Worm (Caenorhabditis elegans): Measurements from ENCODE around the gene F02A9.7.

Gene F02A9.7

ce11 chrIII:9105653-9106052 lies 30.2 kb upstream of the F02A9.7 start:
- TF ChIP-seq elt-3 (tag; optimal IDR thresholded peaks at IDR 0.05) = peak in 1 of 6 experiments; percentile 61
- TF ChIP-seq rnt-1 (tag; optimal IDR thresholded peaks at IDR 0.05) = no peak
- peak; percentile 6 for TF ChIP-seq lin-14 (GFP tag; optimal IDR thresholded peaks at IDR 0.05)
- TF ChIP-seq blmp-1 (tag; optimal IDR thresholded peaks at IDR 0.05) = peak; percentile 51
- no peak for TF ChIP-seq C04F5.9 (tag; optimal IDR thresholded peaks at IDR 0.05)
- peak; percentile 55 for TF ChIP-seq nhr-85 (tag)

- no peak for TF ChIP-seq unc-98 (GFP tag; IDR thresholded peaks at IDR 0.05)
- no peak for TF ChIP-seq aha-1 (tag; optimal IDR thresholded peaks at IDR 0.05)
- TF ChIP-seq lin-14 (GFP tag; optimal IDR thresholded peaks at IDR 0.05) = peak; percentile 9
- TF ChIP-seq snu-23 (GFP tag; optimal IDR thresholded peaks at IDR 0.05) = peak; percentile 62
- TF ChIP-seq tlp-1 (tag; optimal IDR thresholded peaks at IDR 0.05) = no peak
- no peak for TF ChIP-seq hlh-17 (GFP tag; optimal IDR thresholded peaks at IDR 0.05; ENCODE audit: borderline replicate concordance)
- peak; percentile 17 for TF ChIP-seq zip-4 (GFP tag; optimal IDR thresholded peaks at IDR 0.05)
- TF ChIP-seq nhr-90 (tag; optimal IDR thresholded peaks at IDR 0.05; ENCODE audit: poor library complexity) = peak; percentile 66
- TF ChIP-seq rnt-1 (tag; optimal IDR thresholded peaks at IDR 0.05) = peak; percentile 62
- TF ChIP-seq mab-9 (GFP tag; IDR thresholded peaks at IDR 0.05) = no peak
- no peak for TF ChIP-seq nhr-76 (tag; optimal IDR thresholded peaks at IDR 0.05)
- TF ChIP-seq ceh-82 (tag; optimal IDR thresholded peaks at IDR 0.05) = peak in 1 of 3 experiments; percentile 39
- TF ChIP-seq nhr-20 (tag; optimal IDR thresholded peaks at IDR 0.05) = peak; percentile 48
- TF ChIP-seq dpl-1 (GFP tag; optimal IDR thresholded peaks at IDR 0.05) = peak; percentile 4 to 40 (median 30)
- TF ChIP-seq ceh-8 (GFP tag; optimal IDR thresholded peaks at IDR 0.05) = no peak
- peak in 1 of 2 experiments; percentile 76 for TF ChIP-seq lin-35 (GFP tag; optimal IDR thresholded peaks at IDR 0.05)
- peak; percentile 8 for TF ChIP-seq nhr-77 (tag; optimal IDR thresholded peaks at IDR 0.05)
- TF ChIP-seq xbp-1 (tag; optimal IDR thresholded peaks at IDR 0.05) = peak; percentile 18
- peak; percentile 6 for TF ChIP-seq F16B12.6 (tag; optimal IDR thresholded peaks at IDR 0.05)
- TF ChIP-seq jun-1 (tag; optimal IDR thresholded peaks at IDR 0.05) = peak; percentile 26
- peak; percentile 29 for TF ChIP-seq snpc-4 (tag; optimal IDR thresholded peaks at IDR 0.05)
- TF ChIP-seq efl-1 (optimal IDR thresholded peaks at IDR 0.05) = peak; percentile 31 to 50
- TF ChIP-seq efl-1 (GFP tag; optimal IDR thresholded peaks at IDR 0.05 in 1 of 2) = peak; percentile 12 to 94
- TF ChIP-seq fkh-8 (tag; optimal IDR thresholded peaks at IDR 0.05) = no peak
- peak; percentile 66 for TF ChIP-seq nhr-19 (GFP tag; conservative IDR thresholded peaks at IDR 0.05)
- no peak for TF ChIP-seq ceh-90 (tag; optimal IDR thresholded peaks at IDR 0.05)
- TF ChIP-seq swsn-7 (tag; optimal IDR thresholded peaks at IDR 0.05) = no peak
- no peak for TF ChIP-seq nhr-28 (tag; optimal IDR thresholded peaks at IDR 0.05)
- TF ChIP-seq mep-1 (tag; optimal IDR thresholded peaks at IDR 0.05) = no peak
- TF ChIP-seq grh-1 (GFP tag; IDR thresholded peaks at IDR 0.05) = peak; percentile 43; the same call in 1 of the 2 replicates
- no peak for TF ChIP-seq nhr-84 (tag; optimal IDR thresholded peaks at IDR 0.05)
- no peak for TF ChIP-seq mef-2 (tag; optimal IDR thresholded peaks at IDR 0.05)
Measured at ce11 chrIII:9104060-9104459, 28.6 kb upstream of the F02A9.7 start.

ce11 chrIII:9103643-9104042 lies 28.2 kb upstream of the F02A9.7 start, which contains the start of gene dos-1:
TSS of gene dos-1 (plus strand) at chrIII:9103943.
- no peak for TF ChIP-seq nhr-11 (tag; optimal IDR thresholded peaks at IDR 0.05)
- TF ChIP-seq fkh-4 (tag; optimal IDR thresholded peaks at IDR 0.05; ENCODE audit: borderline replicate concordance) = no peak
- no peak for TF ChIP-seq snu-23 (GFP tag; optimal IDR thresholded peaks at IDR 0.05)
- no peak for TF ChIP-seq unc-86 (tag; optimal IDR thresholded peaks at IDR 0.05)
- no peak for TF ChIP-seq lin-15B (tag; optimal IDR thresholded peaks at IDR 0.05)
- TF ChIP-seq unc-30 (tag; optimal IDR thresholded peaks at IDR 0.05) = no peak
- TF ChIP-seq dpl-1 (GFP tag; optimal IDR thresholded peaks at IDR 0.05) = no peak
- TF ChIP-seq sptf-1 (tag; optimal IDR thresholded peaks at IDR 0.05) = no peak
- no peak for TF ChIP-seq fkh-8 (tag; optimal IDR thresholded peaks at IDR 0.05)
- TF ChIP-seq lin-39 (tag; optimal IDR thresholded peaks at IDR 0.05) = no peak
- TF ChIP-seq ztf-11 (tag; optimal IDR thresholded peaks at IDR 0.05) = no peak
- TF ChIP-seq snpc-4 (tag; optimal IDR thresholded peaks at IDR 0.05) = no peak
- TF ChIP-seq C16A3.4 (tag; optimal IDR thresholded peaks at IDR 0.05) = no peak
- no peak for TF ChIP-seq hpl-2 (GFP tag; optimal IDR thresholded peaks at IDR 0.05)
- TF ChIP-seq unc-98 (GFP tag; IDR thresholded peaks at IDR 0.05) = no peak
- no peak for TF ChIP-seq vab-15 (tag; optimal IDR thresholded peaks at IDR 0.05)
- TF ChIP-seq fkh-10 (GFP tag; optimal IDR thresholded peaks at IDR 0.05) = no peak
- no peak for TF ChIP-seq elt-2 (tag; optimal IDR thresholded peaks at IDR 0.05)
- no peak for TF ChIP-seq nhr-71 (tag; optimal IDR thresholded peaks at IDR 0.05)
